Worm (Caenorhabditis elegans): ENCODE data around the gene Y37D8A.5.
A peak's percentile ranks its signal among the peaks of the same experiment; 100 is the strongest.

Y37D8A.5 gene

DNA sequence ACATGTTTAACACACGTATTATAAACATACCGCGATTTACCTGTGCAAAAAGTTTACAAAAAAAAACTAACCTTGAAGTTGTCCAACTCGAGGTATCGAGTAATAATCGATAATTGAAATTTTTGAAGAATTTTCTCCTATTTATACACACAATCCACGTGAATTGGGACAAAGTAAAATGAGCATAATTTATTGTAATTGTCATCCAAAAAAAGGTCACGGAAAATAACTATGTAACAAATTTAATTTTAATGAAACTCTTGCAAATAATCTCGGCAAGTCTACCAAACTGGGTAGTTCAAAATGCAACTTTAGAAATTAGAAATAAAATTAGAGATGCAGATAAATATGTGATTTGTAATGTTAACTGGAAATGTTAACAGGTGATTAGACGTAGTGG is at the start of gene Y37D8A.5:
Gene Y37D8A.5 (minus strand): TSS at position 101 of the 400 bp plus-strand sequence.
- TF ChIP-seq efl-1 (optimal IDR thresholded peaks at IDR 0.05), result no peak
- TF ChIP-seq efl-1 (GFP tag; optimal IDR thresholded peaks at IDR 0.05 in 1 of 2), result peak in 1 of 2 experiments; percentile 19
- TF ChIP-seq nhr-84 (tag; optimal IDR thresholded peaks at IDR 0.05), result no peak

DNA sequence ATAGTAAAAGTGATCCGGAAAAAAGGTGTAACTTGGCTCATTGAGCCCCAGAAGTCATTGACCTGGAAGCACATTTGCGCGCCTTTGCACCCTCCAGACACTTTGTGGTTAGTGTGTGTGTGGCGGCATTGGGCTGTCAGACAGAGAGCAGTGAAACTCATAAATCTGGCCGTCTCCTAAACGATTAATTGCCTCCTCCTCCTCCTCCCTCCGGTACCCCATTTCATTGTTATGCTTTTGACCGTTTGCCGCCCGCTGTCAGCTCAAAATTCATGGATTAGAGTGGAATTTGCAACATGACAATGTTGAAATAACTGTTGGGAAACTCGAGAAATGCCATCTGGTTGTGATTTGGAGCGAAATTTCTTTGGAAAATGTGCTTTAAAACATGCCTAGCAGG is 48.8 kb upstream of the Y37D8A.5 start:
- no peak for TF ChIP-seq nhr-77 (tag; optimal IDR thresholded peaks at IDR 0.05)
- no peak for TF ChIP-seq mab-9 (GFP tag; IDR thresholded peaks at IDR 0.05)
- no peak for TF ChIP-seq lsy-2 (tag; optimal IDR thresholded peaks at IDR 0.05)
- TF ChIP-seq ztf-4 (tag; optimal IDR thresholded peaks at IDR 0.05), result no peak
- no peak for TF ChIP-seq ceh-63 (GFP tag; optimal IDR thresholded peaks at IDR 0.05)
- TF ChIP-seq nhr-12 (tag; optimal IDR thresholded peaks at IDR 0.05), result no peak
- no peak for TF ChIP-seq lir-3 (tag; optimal IDR thresholded peaks at IDR 0.05; ENCODE audit: poor library complexity)
- no peak for TF ChIP-seq hlh-4 (tag; optimal IDR thresholded peaks at IDR 0.05)
- no peak for TF ChIP-seq ets-5 (GFP tag; IDR thresholded peaks at IDR 0.05)
- TF ChIP-seq ztf-11 (tag; optimal IDR thresholded peaks at IDR 0.05), result no peak
- TF ChIP-seq nhr-71 (tag; optimal IDR thresholded peaks at IDR 0.05), result no peak
- TF ChIP-seq efl-1 (optimal IDR thresholded peaks at IDR 0.05), result no peak
- TF ChIP-seq efl-1 (GFP tag; optimal IDR thresholded peaks at IDR 0.05 in 1 of 2), result peak in 1 of 2 experiments; percentile 16
- no peak for TF ChIP-seq sptf-1 (tag; optimal IDR thresholded peaks at IDR 0.05)
- no peak for TF ChIP-seq ceh-88 (GFP tag; IDR thresholded peaks at IDR 0.05)
- TF ChIP-seq dsc-1 (tag; optimal IDR thresholded peaks at IDR 0.05), result peak; percentile 82
- peak; percentile 0 for TF ChIP-seq lin-14 (GFP tag; optimal IDR thresholded peaks at IDR 0.05)
- TF ChIP-seq swsn-7 (tag; optimal IDR thresholded peaks at IDR 0.05), result no peak
- no peak for TF ChIP-seq fkh-10 (GFP tag; optimal IDR thresholded peaks at IDR 0.05)
- no peak for TF ChIP-seq lin-35 (GFP tag; optimal IDR thresholded peaks at IDR 0.05)
- TF ChIP-seq jun-1 (tag; optimal IDR thresholded peaks at IDR 0.05), result no peak
- TF ChIP-seq nhr-11 (tag; optimal IDR thresholded peaks at IDR 0.05), result no peak
- no peak for TF ChIP-seq nhr-90 (tag; optimal IDR thresholded peaks at IDR 0.05; ENCODE audit: poor library complexity)
- peak; percentile 35 for TF ChIP-seq fkh-4 (tag; optimal IDR thresholded peaks at IDR 0.05; ENCODE audit: borderline replicate concordance)
- no peak for TF ChIP-seq skn-1 (tag; optimal IDR thresholded peaks at IDR 0.05)
- no peak for TF ChIP-seq lin-13 (GFP tag; optimal IDR thresholded peaks at IDR 0.05)

- TF ChIP-seq lin-39 (tag; optimal IDR thresholded peaks at IDR 0.05), result no peak
- peak in 1 of 2 experiments; percentile 56 for TF ChIP-seq ztf-11 (tag; optimal IDR thresholded peaks at IDR 0.05)
- TF ChIP-seq efl-1 (optimal IDR thresholded peaks at IDR 0.05), result no peak
- no peak for TF ChIP-seq efl-1 (GFP tag; optimal IDR thresholded peaks at IDR 0.05 in 1 of 2)
These were observed 38.9 kb upstream of the Y37D8A.5 start for ce11 chrIII:12894207-12894606.

DNA sequence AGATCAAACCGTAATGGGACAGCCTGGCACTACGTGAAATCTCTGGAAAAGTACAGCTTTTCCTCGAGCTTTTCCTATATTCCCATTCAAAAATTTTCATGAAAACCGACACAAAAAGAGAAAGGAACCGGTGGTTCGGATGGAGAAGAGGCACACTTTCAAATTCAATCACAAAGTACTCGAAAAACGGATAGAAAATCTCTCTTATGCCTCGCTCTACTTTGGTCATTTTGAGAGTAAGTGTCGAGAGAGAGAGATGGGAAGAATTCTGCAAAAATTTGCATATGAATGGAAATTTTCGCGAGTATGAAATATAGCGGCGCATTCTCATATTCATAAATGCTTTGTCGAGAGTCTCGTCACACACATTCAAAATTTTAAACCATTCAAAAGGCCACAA is 37.5 kb upstream of the Y37D8A.5 start:
- TF ChIP-seq lir-3 (tag; optimal IDR thresholded peaks at IDR 0.05; ENCODE audit: poor library complexity), result no peak
- TF ChIP-seq fkh-10 (GFP tag; optimal IDR thresholded peaks at IDR 0.05), result peak; percentile 63

ce11 chrIII:12891580-12891979 is 36.3 kb upstream of the Y37D8A.5 start, which contains the start of the genes Y37D8A.29 and unc-71:
TSS of gene Y37D8A.29 (minus strand) at chrIII:12891680.
TSS of gene unc-71 (minus strand) at chrIII:12891738.
- TF ChIP-seq pqm-1 (tag; optimal IDR thresholded peaks at IDR 0.05) (no peak), rnt-1 (tag; optimal IDR thresholded peaks at IDR 0.05) (no peak)

ce11 chrIII:12885153-12885552 is 29.9 kb upstream of the Y37D8A.5 start:
- no peak for TF ChIP-seq ztf-11 (tag; optimal IDR thresholded peaks at IDR 0.05)
- TF ChIP-seq snu-23 (GFP tag; optimal IDR thresholded peaks at IDR 0.05), result no peak
- no peak for TF ChIP-seq unc-86 (tag; optimal IDR thresholded peaks at IDR 0.05)
- no peak for TF ChIP-seq pqm-1 (tag; optimal IDR thresholded peaks at IDR 0.05)
- no peak for TF ChIP-seq nhr-77 (tag; optimal IDR thresholded peaks at IDR 0.05)
- TF ChIP-seq mep-1 (tag; optimal IDR thresholded peaks at IDR 0.05), result no peak
- TF ChIP-seq nhr-47 (tag; optimal IDR thresholded peaks at IDR 0.05), result no peak
- TF ChIP-seq ets-5 (GFP tag; IDR thresholded peaks at IDR 0.05), result no peak
- no peak for TF ChIP-seq lin-39 (tag; optimal IDR thresholded peaks at IDR 0.05)
- no peak for TF ChIP-seq aha-1 (tag; optimal IDR thresholded peaks at IDR 0.05)
- no peak for TF ChIP-seq alr-1 (tag; optimal IDR thresholded peaks at IDR 0.05; ENCODE audit: borderline replicate concordance)
- no peak for TF ChIP-seq sptf-1 (tag; optimal IDR thresholded peaks at IDR 0.05)
- no peak for TF ChIP-seq xbp-1 (tag; optimal IDR thresholded peaks at IDR 0.05)
- no peak for TF ChIP-seq swsn-7 (tag; optimal IDR thresholded peaks at IDR 0.05)
- TF ChIP-seq C04F5.9 (tag; optimal IDR thresholded peaks at IDR 0.05), result no peak
- no peak for TF ChIP-seq lsy-2 (tag; optimal IDR thresholded peaks at IDR 0.05)
- no peak for TF ChIP-seq grh-1 (GFP tag; IDR thresholded peaks at IDR 0.05)
- TF ChIP-seq nhr-28 (tag; optimal IDR thresholded peaks at IDR 0.05), result no peak
- TF ChIP-seq irx-1 (tag; optimal IDR thresholded peaks at IDR 0.05), result no peak
